Worm (Caenorhabditis elegans) whole organism, young adult: ENCODE results near the gene F19B6.3.

ENCODE experiments used
- B0035.1 ChIP-seq: sonication (generic microtip); optimal IDR thresholded peaks from 2 replicates; lab custom pipeline; 2016; ENCODE audit warnings: missing genetic modification characterization, mild to moderate bottlenecking, missing compliant biosample characterization, missing genotype, missing genetic modification reagents
- B0336.3 ChIP-seq: fragments of 200-800 bp; sonication (Bioruptor generic); IDR thresholded peaks from 2 replicates; pipeline ENCODE4 v1.3.6; 2022; ENCODE audit warnings: missing genetic modification characterization, missing compliant biosample characterization
- F39B2.1 ChIP-seq: fragments of 200-800 bp; sonication (Bioruptor generic); IDR thresholded peaks from 2 replicates; pipeline ENCODE4 v1.3.6; 2022; ENCODE audit warnings: missing genetic modification reagents, missing genetic modification characterization, missing compliant biosample characterization
- F52B5.7 ChIP-seq: sonication (generic microtip); optimal IDR thresholded peaks from 2 replicates; lab custom pipeline; 2016; ENCODE audit warnings: mild to moderate bottlenecking, missing genetic modification characterization, missing compliant biosample characterization
- F57A8.1 ChIP-seq: fragments of 200-800 bp; sonication (Bioruptor generic); optimal IDR thresholded peaks from 2 replicates; lab custom pipeline; 2018; ENCODE audit warnings: mild to moderate bottlenecking, missing genetic modification characterization, moderate library complexity, missing compliant biosample characterization
- F57C9.4 ChIP-seq: sonication (generic microtip); optimal IDR thresholded peaks from 2 replicates; lab custom pipeline; 2017; ENCODE audit warnings: mild to moderate bottlenecking, missing genetic modification characterization, missing compliant biosample characterization
- T07F8.4 ChIP-seq: sonication (generic microtip); optimal IDR thresholded peaks from 2 replicates; lab custom pipeline; 2016; ENCODE audit warnings: mild to moderate bottlenecking, missing genetic modification characterization, moderate library complexity, missing compliant biosample characterization
- Y56A3A.18 ChIP-seq: fragments of 200-800 bp; sonication (Bioruptor generic); IDR thresholded peaks from 2 replicates; pipeline ENCODE4 v1.3.6; 2022; ENCODE audit warnings: missing genetic modification reagents, missing genetic modification characterization, missing compliant biosample characterization
- Y79H2A.3 ChIP-seq: fragments of 200-800 bp; sonication (Bioruptor generic); conservative IDR thresholded peaks from 2 replicates; pipeline ENCODE4 v1.3.6; 2022; ENCODE audit warnings: missing genetic modification reagents, missing genetic modification characterization, missing compliant biosample characterization
- Y95B8A.8 ChIP-seq: fragments of 200-800 bp; sonication (Bioruptor generic); IDR thresholded peaks from 2 replicates; pipeline ENCODE4 v1.3.6; 2022; ENCODE audit warnings: missing genetic modification reagents, missing genetic modification characterization, missing compliant biosample characterization
- ama-1 ChIP-seq, 3 experiments: fragments of 150-350 bp in 1 of 3; sonication (generic microtip) in 2 of 3; optimal IDR thresholded peaks; 2 replicates each; lab custom pipeline; 2014 to 2018; ENCODE audit warnings: missing biosample characterization in 2 of 3, missing genetic modification characterization in 2 of 3, missing genetic modification reagents in 2 of 3
- aptf-3 ChIP-seq: fragments of 200-800 bp; sonication (Bioruptor generic); IDR thresholded peaks from 2 replicates; pipeline ENCODE4 v1.3.6; 2022; ENCODE audit warnings: missing genetic modification characterization, missing compliant biosample characterization
- athp-1 ChIP-seq: sonication (generic microtip); optimal IDR thresholded peaks from 2 replicates; lab custom pipeline; 2017; ENCODE audit warnings: mild to moderate bottlenecking, missing genetic modification characterization, missing compliant biosample characterization
- bed-2 ChIP-seq: fragments of 200-800 bp; sonication (Bioruptor generic); IDR thresholded peaks from 2 replicates; pipeline ENCODE4 v1.3.6; 2022; ENCODE audit warnings: missing genetic modification reagents, missing genetic modification characterization, missing compliant biosample characterization
- ccch-3 ChIP-seq: fragments of 200-800 bp; sonication (Bioruptor generic); optimal IDR thresholded peaks from 2 replicates; lab custom pipeline; 2018; ENCODE audit warnings: mild to moderate bottlenecking, missing genetic modification characterization, missing compliant biosample characterization
- ceh-100 ChIP-seq: fragments of 200-800 bp; sonication (Bioruptor generic); IDR thresholded peaks from 2 replicates; pipeline ENCODE4 v1.3.6; 2022; ENCODE audit warnings: missing genetic modification reagents, missing genetic modification characterization, missing compliant biosample characterization
- ceh-27 ChIP-seq: fragments of 200-800 bp; sonication (Bioruptor generic); optimal IDR thresholded peaks from 2 replicates; lab custom pipeline; 2018; ENCODE audit warnings: mild to moderate bottlenecking, missing genetic modification characterization, moderate library complexity, missing compliant biosample characterization
- ceh-91 ChIP-seq: fragments of 200-800 bp; sonication (Bioruptor generic); IDR thresholded peaks from 2 replicates; pipeline ENCODE4 v1.3.6; 2022; ENCODE audit warnings: missing genetic modification reagents, missing genetic modification characterization, missing compliant biosample characterization
- egrh-3 ChIP-seq: fragments of 200-800 bp; sonication (Bioruptor generic); IDR thresholded peaks from 2 replicates; pipeline ENCODE4 v1.3.6; 2022; ENCODE audit warnings: missing genetic modification reagents, missing genetic modification characterization, missing compliant biosample characterization
- ets-4 ChIP-seq: fragments of 200-800 bp; sonication (Bioruptor generic); optimal IDR thresholded peaks from 2 replicates; lab custom pipeline; 2018; ENCODE audit warnings: mild to moderate bottlenecking, missing genetic modification characterization, missing compliant biosample characterization
- gei-17 ChIP-seq: fragments of 200-800 bp; sonication (Bioruptor generic); optimal IDR thresholded peaks from 2 replicates; lab custom pipeline; 2018; ENCODE audit warnings: mild to moderate bottlenecking, missing genetic modification characterization, missing compliant biosample characterization
- him-1 ChIP-seq: sonication (generic microtip); optimal IDR thresholded peaks from 2 replicates; lab custom pipeline; 2016; ENCODE audit warnings: missing genotype, missing genetic modification reagents, missing genetic modification characterization, missing compliant biosample characterization
- hlh-12 ChIP-seq: sonication (generic microtip); optimal IDR thresholded peaks from 2 replicates; lab custom pipeline; 2016; ENCODE audit warnings: missing genetic modification characterization, missing compliant biosample characterization
- let-526 ChIP-seq: fragments of 200-800 bp; sonication (Bioruptor generic); IDR thresholded peaks from 2 replicates; pipeline ENCODE4 v1.3.6; 2022; ENCODE audit warnings: missing genetic modification reagents, missing genetic modification characterization, missing compliant biosample characterization
- let-607 ChIP-seq, 2 experiments: fragments of 200-800 bp in 1 of 2; sonication (Bioruptor generic) in 1 of 2; sonication (generic microtip) in 1 of 2; optimal IDR thresholded peaks; 2 replicates each; lab custom pipeline; 2016 to 2018; ENCODE audit warnings: mild to moderate bottlenecking in 2 of 2, missing compliant biosample characterization in 2 of 2, missing genetic modification characterization in 2 of 2, moderate library complexity in 2 of 2, missing genotype in 1 of 2
- lsy-27 ChIP-seq: sonication (generic microtip); optimal IDR thresholded peaks from 2 replicates; lab custom pipeline; 2017; ENCODE audit warnings: missing genetic modification characterization, mild to moderate bottlenecking, missing compliant biosample characterization, antibody characterized with exemption, missing genotype, borderline replicate concordance; ENCODE audit not compliant: insufficient read depth
- madf-6 ChIP-seq: fragments of 200-800 bp; sonication (Bioruptor generic); IDR thresholded peaks from 2 replicates; pipeline ENCODE4 v1.3.6; 2022; ENCODE audit warnings: missing genetic modification reagents, missing genetic modification characterization, missing compliant biosample characterization
- madf-8 ChIP-seq: fragments of 200-800 bp; sonication (Bioruptor generic); conservative IDR thresholded peaks from 2 replicates; pipeline ENCODE4 v1.3.6; 2022; ENCODE audit warnings: missing genetic modification reagents, missing genetic modification characterization, missing compliant biosample characterization
- mel-28 ChIP-seq: sonication (generic microtip); optimal IDR thresholded peaks from 2 replicates; lab custom pipeline; 2016; ENCODE audit warnings: borderline replicate concordance, mild to moderate bottlenecking, missing genetic modification characterization, missing compliant biosample characterization
- nfyb-1 ChIP-seq: fragments of 200-800 bp; sonication (Bioruptor generic); IDR thresholded peaks from 2 replicates; pipeline ENCODE4 v1.3.6; 2022; ENCODE audit warnings: missing genetic modification reagents, missing genetic modification characterization, missing compliant biosample characterization
- nhr-179 ChIP-seq: sonication (generic microtip); optimal IDR thresholded peaks from 2 replicates; lab custom pipeline; 2016; ENCODE audit warnings: mild to moderate bottlenecking, missing genetic modification characterization, missing compliant biosample characterization
- nhr-27 ChIP-seq: fragments of 200-800 bp; sonication (Bioruptor generic); optimal IDR thresholded peaks from 2 replicates; lab custom pipeline; 2018; ENCODE audit warnings: mild to moderate bottlenecking, missing genetic modification characterization, moderate library complexity, missing compliant biosample characterization
- rec-8 ChIP-seq, 2 experiments: sonication (generic microtip); optimal IDR thresholded peaks; 2 replicates each; lab custom pipeline; 2016; ENCODE audit warnings: mild to moderate bottlenecking in 2 of 2, missing genetic modification characterization in 2 of 2, missing genetic modification reagents in 2 of 2, missing genotype in 2 of 2, missing biosample characterization in 1 of 2, missing compliant biosample characterization in 1 of 2, moderate library complexity in 1 of 2
- repo-1 ChIP-seq: sonication (generic microtip); optimal IDR thresholded peaks from 2 replicates; lab custom pipeline; 2017; ENCODE audit warnings: mild to moderate bottlenecking, missing genetic modification characterization, missing compliant biosample characterization
- snpc-4 ChIP-seq, 5 experiments: fragments of 150-350 bp in 1 of 5; sonication (generic microtip) in 4 of 5; optimal IDR thresholded peaks; 2 replicates each; lab custom pipeline; 2014 to 2018; ENCODE audit warnings: missing genetic modification characterization in 5 of 5, missing biosample characterization in 3 of 5, antibody characterized with exemption in 2 of 5, mild to moderate bottlenecking in 2 of 5, missing compliant biosample characterization in 2 of 5, missing genotype in 2 of 5, moderate library complexity in 2 of 5, missing genetic modification reagents in 1 of 5
- sptf-2 ChIP-seq: fragments of 200-800 bp; sonication (Bioruptor generic); optimal IDR thresholded peaks from 2 replicates; lab custom pipeline; 2018; ENCODE audit warnings: mild to moderate bottlenecking, missing genetic modification characterization, missing compliant biosample characterization
- tbp1 ChIP-seq: fragments of 200-800 bp; sonication (Bioruptor generic); optimal IDR thresholded peaks from 2 replicates; lab custom pipeline; 2018; ENCODE audit warnings: mild to moderate bottlenecking, missing genetic modification characterization, missing compliant biosample characterization
- tbx-9 ChIP-seq: sonication (generic microtip); optimal IDR thresholded peaks from 2 replicates; lab custom pipeline; 2016; ENCODE audit warnings: borderline replicate concordance, missing genetic modification characterization, inconsistent platforms, missing compliant biosample characterization
- unc-62 ChIP-seq: fragments of 150-350 bp; optimal IDR thresholded peaks from 2 replicates; lab custom pipeline; 2014; ENCODE audit warnings: missing biosample characterization, missing genetic modification reagents, missing genetic modification characterization
- xnd-1 ChIP-seq: sonication (generic microtip); optimal IDR thresholded peaks from 2 replicates; lab custom pipeline; 2016; ENCODE audit warnings: missing genotype, missing genetic modification reagents, missing genetic modification characterization, missing compliant biosample characterization
- zfh-2 ChIP-seq: fragments of 200-800 bp; sonication (Bioruptor generic); conservative IDR thresholded peaks from 2 replicates; pipeline ENCODE4 v1.3.6; 2022; ENCODE audit warnings: missing genetic modification reagents, missing genetic modification characterization, missing compliant biosample characterization
- ztf-18 ChIP-seq: sonication (generic microtip); optimal IDR thresholded peaks from 2 replicates; lab custom pipeline; 2016; ENCODE audit warnings: missing genotype, mild to moderate bottlenecking, missing genetic modification characterization, missing compliant biosample characterization
- ztf-26 ChIP-seq: sonication (generic microtip); optimal IDR thresholded peaks from 2 replicates; lab custom pipeline; 2017; ENCODE audit warnings: missing genetic modification characterization, missing compliant biosample characterization
- ztf-28 ChIP-seq: fragments of 200-800 bp; sonication (Bioruptor generic); IDR thresholded peaks from 2 replicates; pipeline ENCODE4 v1.3.6; 2022; ENCODE audit warnings: missing genetic modification reagents, missing genetic modification characterization, missing compliant biosample characterization

F19B6.3 gene

ce11 chrIV:12282873-12283272, 44.2 kb upstream of the F19B6.3 start, which contains the start of gene hpo-12:
hpo-12 (plus strand) TSS chrIV:12283173.
- TF ChIP-seq B0336.3 (GFP tag; lab: Robert Waterston, UW) (no peak), nhr-179 (tag; lab: Kevin White, UChicago) (no peak), zfh-2 (no peak), Y56A3A.18 (GFP tag; lab: Robert Waterston, UW) (no peak)
- TF ChIP-seq, all 124 proteins: peak for 0

DNA sequence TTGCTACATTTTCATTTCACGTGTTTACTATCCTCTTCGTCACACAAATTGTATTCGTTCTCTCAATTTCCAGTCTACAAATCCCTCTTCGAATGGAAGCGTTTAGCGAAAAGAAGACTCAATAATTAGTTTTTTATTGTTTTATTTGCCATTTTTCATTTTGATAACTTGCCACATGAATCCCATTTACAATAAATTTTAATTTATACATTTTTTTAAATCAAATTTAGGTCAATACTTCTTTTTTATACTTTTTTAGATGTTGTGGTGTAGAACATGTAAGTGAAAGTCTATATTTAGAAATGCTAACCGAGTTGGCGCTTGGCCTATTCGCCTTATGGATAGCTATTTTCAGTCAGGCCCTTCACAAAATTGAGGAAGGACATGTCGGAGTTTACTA, 39.4 kb upstream of the F19B6.3 start, which contains the start of gene erl-1:
Gene erl-1, plus strand, starts transcription at position 301 of the 400 bp plus-strand sequence.
- TF ChIP-seq F39B2.1 (GFP tag; lab: Robert Waterston, UW) = no peak
- no peak for TF ChIP-seq ceh-91 (GFP tag; lab: Robert Waterston, UW)
- TF ChIP-seq let-607 (tag; optimal IDR thresholded peaks at IDR 0.05; lab: Kevin White, UChicago) = no peak
- TF ChIP-seq aptf-3 = no peak
- TF ChIP-seq F57C9.4 (tag; lab: Kevin White, UChicago) = no peak
- no peak for TF ChIP-seq ztf-28 (GFP tag; lab: Robert Waterston, UW)
- no peak for TF ChIP-seq ztf-26
- TF ChIP-seq snpc-4 (GFP tag; optimal IDR thresholded peaks at IDR 0.05; lab: Kevin White, UChicago) = no peak
- no peak for TF ChIP-seq snpc-4 (tag; optimal IDR thresholded peaks at IDR 0.05; lab: Kevin White, UChicago)

DNA sequence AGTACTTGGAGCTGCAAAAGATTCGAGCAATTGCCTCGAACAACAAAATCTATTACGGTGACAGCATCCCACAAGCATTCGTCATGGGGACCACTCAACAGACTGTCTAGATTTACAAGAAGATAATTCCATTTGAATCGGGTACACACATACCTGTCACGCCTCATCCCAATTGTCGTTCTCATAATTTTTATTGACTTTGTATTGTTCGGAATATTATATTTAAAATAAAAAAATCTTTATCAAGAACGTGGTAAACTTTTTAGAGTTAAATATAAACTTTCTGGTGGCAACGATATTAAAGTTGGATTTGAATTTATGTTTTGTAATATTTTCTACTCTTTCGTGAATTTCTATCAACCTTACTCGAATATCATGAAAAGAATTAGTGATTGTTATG, 37.9 kb upstream of the F19B6.3 start, which contains the start of gene C42C1.9:
Gene C42C1.9, plus strand, starts transcription at position 301 of the 400 bp plus-strand sequence.
- no peak for TF ChIP-seq madf-8
- no peak for TF ChIP-seq hlh-12 (tag; lab: Kevin White, UChicago)
- no peak for TF ChIP-seq lsy-27 (tag; lab: Kevin White, UChicago)
- no peak for TF ChIP-seq madf-6 (GFP tag; lab: Robert Waterston, UW)
- TF ChIP-seq let-526 = no peak
- no peak for TF ChIP-seq T07F8.4 (tag; lab: Kevin White, UChicago)
- TF ChIP-seq ceh-100 = no peak
- no peak for TF ChIP-seq rec-8 (tag; optimal IDR thresholded peaks at IDR 0.05; lab: Kevin White, UChicago)
- TF ChIP-seq ets-4 (GFP tag; lab: Kevin White, UChicago) = no peak
- TF ChIP-seq bed-2 = no peak
- no peak for TF ChIP-seq tbx-9
- no peak for TF ChIP-seq ccch-3 (GFP tag; lab: Kevin White, UChicago)
- no peak for TF ChIP-seq ama-1 (optimal IDR thresholded peaks at IDR 0.05; lab: Kevin White, UChicago)
- TF ChIP-seq ama-1 (GFP tag; optimal IDR thresholded peaks at IDR 0.05; lab: Kevin White, UChicago) = no peak
- no peak for TF ChIP-seq sptf-2 (GFP tag; lab: Kevin White, UChicago)
- no peak for TF ChIP-seq zfh-2
- no peak for TF ChIP-seq xnd-1
- no peak for TF ChIP-seq F57A8.1 (GFP tag; lab: Kevin White, UChicago)
- TF ChIP-seq ztf-26 = no peak
- TF ChIP-seq ztf-18 (tag; lab: Kevin White, UChicago) = no peak
- TF ChIP-seq Y95B8A.8 (GFP tag; lab: Robert Waterston, UW) = no peak

DNA sequence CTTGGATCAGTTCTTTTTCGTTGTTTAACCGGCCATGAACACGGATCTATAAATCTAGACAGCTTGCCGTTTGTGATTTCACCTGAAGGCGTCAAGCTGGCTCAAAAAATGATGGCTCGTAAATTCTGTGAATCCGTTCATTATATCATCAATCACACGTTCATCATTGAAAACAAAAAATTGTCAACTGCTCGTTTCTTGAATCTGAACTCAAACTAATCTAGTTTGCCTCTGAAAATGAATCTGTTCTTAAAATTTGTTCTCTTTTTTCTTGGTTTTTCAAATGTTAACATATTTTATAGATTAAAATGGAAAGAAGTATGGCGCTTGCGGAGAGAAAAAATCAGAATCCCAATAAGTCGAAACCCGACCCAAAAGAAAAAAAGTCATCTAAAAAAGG, 36.3 kb upstream of the F19B6.3 start, which contains the start of gene C42C1.8:
Gene C42C1.8, plus strand, starts transcription at position 301 of the 400 bp plus-strand sequence.
- no peak for TF ChIP-seq him-1 (tag; lab: Kevin White, UChicago)
- TF ChIP-seq athp-1 (tag; lab: Kevin White, UChicago) = no peak
- TF ChIP-seq tbp1 (GFP tag; lab: Kevin White, UChicago) = no peak
- TF ChIP-seq Y79H2A.3 = no peak
- no peak for TF ChIP-seq nhr-179 (tag; lab: Kevin White, UChicago)
- TF ChIP-seq B0035.1 = no peak
- TF ChIP-seq aptf-3 = no peak
- no peak for TF ChIP-seq ceh-27 (GFP tag; lab: Kevin White, UChicago)
- no peak for TF ChIP-seq repo-1 (tag; lab: Kevin White, UChicago)
- no peak for TF ChIP-seq xnd-1
- TF ChIP-seq unc-62 = no peak
- no peak for TF ChIP-seq gei-17
- no peak for TF ChIP-seq nfyb-1
- no peak for TF ChIP-seq nhr-27 (tag; lab: Kevin White, UChicago)
- no peak for TF ChIP-seq egrh-3 (GFP tag; lab: Robert Waterston, UW)
- no peak for TF ChIP-seq mel-28 (tag; lab: Kevin White, UChicago)
- no peak for TF ChIP-seq F52B5.7 (tag; lab: Kevin White, UChicago)
